Worm (Caenorhabditis elegans) whole organism, late embryonic: Measurements from ENCODE around the gene ins-20.

ENCODE experiments used
- C38D4.7 ChIP-seq: fragments of 200-800 bp; sonication (Bioruptor generic); optimal IDR thresholded peaks from 2 replicates; lab custom pipeline; 2018; ENCODE audit warnings: mild to moderate bottlenecking, missing genetic modification characterization, moderate library complexity, missing compliant biosample characterization
- F13H6.1 ChIP-seq: sonication (generic microtip); optimal IDR thresholded peaks from 2 replicates; lab custom pipeline; 2016; ENCODE audit warnings: missing genetic modification characterization, missing compliant biosample characterization
- Y22D7AL.16 ChIP-seq: sonication (generic microtip); optimal IDR thresholded peaks from 2 replicates; lab custom pipeline; 2016; ENCODE audit warnings: missing genetic modification characterization, missing compliant biosample characterization
- ahr-1 ChIP-seq: sonication (generic microtip); optimal IDR thresholded peaks from 2 replicates; lab custom pipeline; 2016; ENCODE audit warnings: missing genetic modification characterization, missing compliant biosample characterization
- ceh-18 ChIP-seq: sonication (generic microtip); optimal IDR thresholded peaks from 2 replicates; lab custom pipeline; 2016; ENCODE audit warnings: missing genetic modification characterization, missing compliant biosample characterization
- ceh-22 ChIP-seq: sonication (generic microtip); optimal IDR thresholded peaks from 2 replicates; lab custom pipeline; 2017; ENCODE audit warnings: missing biosample characterization, missing genetic modification characterization
- ceh-24 ChIP-seq: sonication (generic microtip); optimal IDR thresholded peaks from 2 replicates; lab custom pipeline; 2016; ENCODE audit warnings: mild to moderate bottlenecking, missing genetic modification characterization, missing compliant biosample characterization
- ceh-30 ChIP-seq: fragments of 150-350 bp; optimal IDR thresholded peaks from 2 replicates; lab custom pipeline; 2014; ENCODE audit warnings: missing biosample characterization, missing genetic modification characterization
- ceh-31 ChIP-seq: sonication (generic microtip); optimal IDR thresholded peaks from 2 replicates; lab custom pipeline; 2016; ENCODE audit warnings: missing genetic modification characterization, missing compliant biosample characterization
- ceh-34 ChIP-seq: sonication (generic microtip); optimal IDR thresholded peaks from 2 replicates; lab custom pipeline; 2016; ENCODE audit warnings: mild to moderate bottlenecking, missing genetic modification characterization, missing compliant biosample characterization
- ceh-48 ChIP-seq: sonication (generic microtip); optimal IDR thresholded peaks from 2 replicates; lab custom pipeline; 2016; ENCODE audit warnings: missing genetic modification characterization, inconsistent platforms, missing compliant biosample characterization
- ceh-9 ChIP-seq: sonication (generic microtip); optimal IDR thresholded peaks from 2 replicates; lab custom pipeline; 2016; ENCODE audit warnings: mild to moderate bottlenecking, missing genetic modification characterization, inconsistent platforms, missing compliant biosample characterization
- che-1 ChIP-seq: sonication (generic microtip); optimal IDR thresholded peaks from 2 replicates; lab custom pipeline; 2016; ENCODE audit warnings: mild to moderate bottlenecking, missing genetic modification characterization, missing compliant biosample characterization
- elt-4 ChIP-seq: sonication (generic microtip); optimal IDR thresholded peaks from 2 replicates; lab custom pipeline; 2016; ENCODE audit warnings: missing genetic modification characterization, missing compliant biosample characterization
- ets-4 ChIP-seq: sonication (generic microtip); optimal IDR thresholded peaks from 2 replicates; lab custom pipeline; 2016; ENCODE audit warnings: missing genetic modification characterization, missing compliant biosample characterization
- eyg-1 ChIP-seq: sonication (generic microtip); optimal IDR thresholded peaks from 2 replicates; lab custom pipeline; 2016; ENCODE audit warnings: missing genotype, missing genetic modification characterization, missing compliant biosample characterization
- fkh-10 ChIP-seq: fragments of 150-350 bp; optimal IDR thresholded peaks from 2 replicates; lab custom pipeline; 2014; ENCODE audit warnings: missing biosample characterization, missing genetic modification reagents, missing genetic modification characterization
- gmeb-2 ChIP-seq: sonication (generic microtip); optimal IDR thresholded peaks from 2 replicates; lab custom pipeline; 2016; ENCODE audit warnings: missing genetic modification characterization, inconsistent platforms, missing compliant biosample characterization
- hlh-15 ChIP-seq: sonication (generic microtip); optimal IDR thresholded peaks from 2 replicates; lab custom pipeline; 2016; ENCODE audit warnings: missing genetic modification characterization, missing compliant biosample characterization
- hlh-6 ChIP-seq: sonication (generic microtip); optimal IDR thresholded peaks from 2 replicates; lab custom pipeline; 2016; ENCODE audit warnings: missing genotype, missing genetic modification characterization, missing compliant biosample characterization
- nhr-232 ChIP-seq: sonication (generic microtip); optimal IDR thresholded peaks from 2 replicates; lab custom pipeline; 2016; ENCODE audit warnings: missing genetic modification characterization, missing compliant biosample characterization
- npax-4 ChIP-seq: sonication (generic microtip); optimal IDR thresholded peaks from 2 replicates; lab custom pipeline; 2016; ENCODE audit warnings: missing genetic modification characterization, missing compliant biosample characterization
- pat-9 ChIP-seq: fragments of 200-800 bp; sonication (Bioruptor generic); optimal IDR thresholded peaks from 2 replicates; lab custom pipeline; 2018; ENCODE audit warnings: mild to moderate bottlenecking, missing genetic modification characterization, moderate library complexity, missing compliant biosample characterization
- pha-4 ChIP-seq: fragments of 150-350 bp; optimal IDR thresholded peaks from 2 replicates; lab custom pipeline; 2018; ENCODE audit warnings: missing biosample characterization, missing genetic modification reagents, missing genetic modification characterization
- sdc-2 ChIP-seq: sonication (generic microtip); optimal IDR thresholded peaks from 2 replicates; lab custom pipeline; 2016; ENCODE audit warnings: missing genotype, missing genetic modification characterization, missing compliant biosample characterization
- syd-9 ChIP-seq: sonication (generic microtip); optimal IDR thresholded peaks from 2 replicates; lab custom pipeline; 2016; ENCODE audit warnings: mild to moderate bottlenecking, missing genetic modification characterization, moderate library complexity, missing compliant biosample characterization
- ttx-3 ChIP-seq: sonication (generic microtip); optimal IDR thresholded peaks from 2 replicates; lab custom pipeline; 2016; ENCODE audit warnings: missing genetic modification reagents, missing genetic modification characterization, missing compliant biosample characterization
- unc-3 ChIP-seq, 2 experiments: fragments of 200-800 bp in 1 of 2; sonication (Bioruptor generic) in 1 of 2; sonication (generic microtip) in 1 of 2; conservative IDR thresholded peaks in 1 of 2; optimal IDR thresholded peaks in 1 of 2; 2 replicates each; pipeline versions ENCODE4 v1.3.6 to Lab custom; 2016 to 2022; ENCODE audit warnings: missing compliant biosample characterization in 2 of 2, missing genetic modification characterization in 2 of 2, missing genetic modification reagents in 1 of 2
- unc-42 ChIP-seq: sonication (generic microtip); optimal IDR thresholded peaks from 2 replicates; lab custom pipeline; 2016; ENCODE audit warnings: missing genotype, missing genetic modification characterization, missing compliant biosample characterization
- unc-55 ChIP-seq: sonication (generic microtip); optimal IDR thresholded peaks from 2 replicates; lab custom pipeline; 2017; ENCODE audit warnings: missing biosample characterization, missing genetic modification reagents, missing genetic modification characterization
- unc-86 ChIP-seq: sonication (generic microtip); optimal IDR thresholded peaks from 2 replicates; lab custom pipeline; 2016; ENCODE audit warnings: missing genetic modification characterization, missing compliant biosample characterization
- zip-5 ChIP-seq: sonication (generic microtip); optimal IDR thresholded peaks from 2 replicates; lab custom pipeline; 2016; ENCODE audit warnings: missing genetic modification characterization, missing compliant biosample characterization
- ztf-16 ChIP-seq: sonication (generic microtip); optimal IDR thresholded peaks from 2 replicates; lab custom pipeline; 2017; ENCODE audit warnings: missing genetic modification characterization, missing compliant biosample characterization

ins-20 gene

ce11 chrII:6010544-6010943 lies at the start of gene ins-20:
ins-20 (plus strand) TSS chrII:6010844.
- TF ChIP-seq C38D4.7 (GFP tag; lab: Kevin White, UChicago) (no peak), zip-5 (tag; lab: Kevin White, UChicago) (no peak), eyg-1 (tag; lab: Kevin White, UChicago) (no peak), gmeb-2 (tag; lab: Kevin White, UChicago) (no peak), ceh-18 (tag; lab: Kevin White, UChicago) (no peak), sdc-2 (tag; lab: Kevin White, UChicago) (no peak), pat-9 (tag; lab: Kevin White, UChicago) (no peak), F13H6.1 (no peak), pha-4 (tag; lab: Kevin White, UChicago) (no peak)

- TF ChIP-seq ceh-9 (tag; lab: Kevin White, UChicago), result no peak
These were observed 49.3 kb upstream of the ins-20 start, which contains the start of gene B0034.7 for ce11 chrII:5961317-5961716. B0034.7 (plus strand) TSS chrII:5961617.

- TF ChIP-seq ceh-31 (tag; lab: Kevin White, UChicago) (peak; percentile 19), npax-4 (no peak), eyg-1 (tag; lab: Kevin White, UChicago) (no peak), fkh-10 (GFP tag; lab: Kevin White, UChicago) (peak; percentile 39), C38D4.7 (GFP tag; lab: Kevin White, UChicago) (no peak), ets-4 (tag; lab: Kevin White, UChicago) (no peak), ttx-3 (tag; lab: Kevin White, UChicago) (no peak), Y22D7AL.16 (tag; lab: Kevin White, UChicago) (no peak), unc-86 (tag; lab: Kevin White, UChicago) (no peak), unc-42 (tag; lab: Kevin White, UChicago) (peak; percentile 63), ceh-48 (peak; percentile 47)
These were observed 48.3 kb upstream of the ins-20 start for ce11 chrII:5962343-5962742.

ce11 chrII:5964962-5965361 lies 45.7 kb upstream of the ins-20 start:
- no peak for TF ChIP-seq nhr-232 (tag; lab: Kevin White, UChicago)
- TF ChIP-seq elt-4 (tag; lab: Kevin White, UChicago), result no peak
- TF ChIP-seq unc-3 (GFP tag; conservative IDR thresholded peaks at IDR 0.05; lab: Robert Waterston, UW), result no peak
- TF ChIP-seq unc-3 (tag; optimal IDR thresholded peaks at IDR 0.05; lab: Kevin White, UChicago), result no peak
- no peak for TF ChIP-seq hlh-6 (tag; lab: Kevin White, UChicago)
- TF ChIP-seq zip-5 (tag; lab: Kevin White, UChicago), result no peak
- no peak for TF ChIP-seq ceh-22 (tag; lab: Kevin White, UChicago)
- TF ChIP-seq hlh-15 (tag; lab: Kevin White, UChicago), result no peak
- no peak for TF ChIP-seq ahr-1 (tag; lab: Kevin White, UChicago)
- no peak for TF ChIP-seq ceh-30 (tag; lab: Kevin White, UChicago)
- no peak for TF ChIP-seq npax-4

- TF ChIP-seq unc-42 (tag; lab: Kevin White, UChicago) (peak; percentile 18), unc-55 (GFP tag; lab: Kevin White, UChicago) (peak; percentile 40), syd-9 (tag; lab: Kevin White, UChicago) (no peak), ceh-31 (tag; lab: Kevin White, UChicago) (peak; percentile 50), fkh-10 (GFP tag; lab: Kevin White, UChicago) (no peak), ceh-9 (tag; lab: Kevin White, UChicago) (no peak), ceh-34 (tag; lab: Kevin White, UChicago) (peak; percentile 25)
These were observed 44.0 kb upstream of the ins-20 start for ce11 chrII:5966637-5967036.

ce11 chrII:5968037-5968436 lies 42.6 kb upstream of the ins-20 start, which contains the start of gene B0034.1:
B0034.1 (plus strand) TSS chrII:5968337.
- no peak for TF ChIP-seq zip-5 (tag; lab: Kevin White, UChicago)
- no peak for TF ChIP-seq ceh-24 (tag; lab: Kevin White, UChicago)
- no peak for TF ChIP-seq che-1
- no peak for TF ChIP-seq ets-4 (tag; lab: Kevin White, UChicago)
- no peak for TF ChIP-seq ztf-16 (tag; lab: Kevin White, UChicago)
